Worm (Caenorhabditis elegans): ENCODE measurements around the gene F15G9.6.

ce11 chrX:9674799-9675198 is 34.8 kb upstream of the F15G9.6 start, which contains the start of gene C43C3.4:
- no peak for TF ChIP-seq ztf-29 (GFP tag; IDR thresholded peaks at IDR 0.05)
- TF ChIP-seq cog-1 (tag; optimal IDR thresholded peaks at IDR 0.05) = no peak

All from whole organism, midembryonic.